Worm (Caenorhabditis elegans) whole organism, young adult: Measurements from ENCODE around the gene sid-2.

Source experiments
- B0336.3 ChIP-seq: fragments of 200-800 bp; sonication (Bioruptor generic); IDR thresholded peaks from 2 replicates; pipeline ENCODE4 v1.3.6; 2022; ENCODE audit warnings: missing genetic modification characterization, missing compliant biosample characterization
- C17E4.6 ChIP-seq: fragments of 200-800 bp; sonication (Bioruptor generic); IDR thresholded peaks from 2 replicates; pipeline ENCODE4 v1.3.6; 2022; ENCODE audit warnings: missing genetic modification reagents, missing genetic modification characterization, missing compliant biosample characterization
- F33H1.4 ChIP-seq: fragments of 200-800 bp; sonication (Bioruptor generic); IDR thresholded peaks from 2 replicates; pipeline ENCODE4 v1.3.6; 2022; ENCODE audit warnings: missing genetic modification reagents, missing genetic modification characterization, missing compliant biosample characterization
- K11D2.4 ChIP-seq: fragments of 200-800 bp; sonication (Bioruptor generic); IDR thresholded peaks from 2 replicates; pipeline ENCODE4 v1.3.6; 2022; ENCODE audit warnings: missing genetic modification reagents, missing genetic modification characterization, missing compliant biosample characterization
- T26A5.8 ChIP-seq: sonication (generic microtip); optimal IDR thresholded peaks from 2 replicates; lab custom pipeline; 2016; ENCODE audit warnings: missing genetic modification characterization, missing compliant biosample characterization
- Y53F4B.3 ChIP-seq: fragments of 200-800 bp; sonication (Bioruptor generic); IDR thresholded peaks from 2 replicates; pipeline ENCODE4 v1.3.6; 2022; ENCODE audit warnings: missing genetic modification reagents, missing genetic modification characterization, missing compliant biosample characterization
- Y53G8AR.9 ChIP-seq: fragments of 200-800 bp; sonication (Bioruptor generic); conservative IDR thresholded peaks from 2 replicates; pipeline ENCODE4 v1.3.6; 2022; ENCODE audit warnings: missing genetic modification reagents, missing genetic modification characterization, missing compliant biosample characterization
- aptf-2 ChIP-seq: fragments of 200-800 bp; sonication (Bioruptor generic); conservative IDR thresholded peaks from 2 replicates; pipeline ENCODE4 v1.3.6; 2022; ENCODE audit warnings: missing genetic modification reagents, missing genetic modification characterization, missing compliant biosample characterization
- athp-1 ChIP-seq: sonication (generic microtip); optimal IDR thresholded peaks from 2 replicates; lab custom pipeline; 2017; ENCODE audit warnings: mild to moderate bottlenecking, missing genetic modification characterization, missing compliant biosample characterization
- bed-2 ChIP-seq: fragments of 200-800 bp; sonication (Bioruptor generic); IDR thresholded peaks from 2 replicates; pipeline ENCODE4 v1.3.6; 2022; ENCODE audit warnings: missing genetic modification reagents, missing genetic modification characterization, missing compliant biosample characterization
- die-1 ChIP-seq: sonication (generic microtip); optimal IDR thresholded peaks from 2 replicates; lab custom pipeline; 2016; ENCODE audit warnings: missing genotype, mild to moderate bottlenecking, missing genetic modification characterization, missing compliant biosample characterization
- dox-1 ChIP-seq: fragments of 200-800 bp; sonication (Bioruptor generic); IDR thresholded peaks from 2 replicates; pipeline ENCODE4 v1.3.6; 2022; ENCODE audit warnings: missing genetic modification reagents, missing genetic modification characterization, missing compliant biosample characterization
- efl-1 ChIP-seq: fragments of 150-350 bp; optimal IDR thresholded peaks from 2 replicates; lab custom pipeline; 2014; ENCODE audit warnings: missing biosample characterization, missing genetic modification reagents, missing genetic modification characterization
- egrh-3 ChIP-seq: fragments of 200-800 bp; sonication (Bioruptor generic); IDR thresholded peaks from 2 replicates; pipeline ENCODE4 v1.3.6; 2022; ENCODE audit warnings: missing genetic modification reagents, missing genetic modification characterization, missing compliant biosample characterization
- ekl-4 ChIP-seq: fragments of 200-800 bp; sonication (Bioruptor generic); IDR thresholded peaks from 2 replicates; pipeline ENCODE4 v1.3.6; 2022; ENCODE audit warnings: missing genetic modification reagents, missing genetic modification characterization, missing compliant biosample characterization
- hmg-1.2 ChIP-seq: fragments of 200-800 bp; sonication (Bioruptor generic); IDR thresholded peaks from 2 replicates; pipeline ENCODE4 v1.3.6; 2022; ENCODE audit warnings: missing genetic modification reagents, missing genetic modification characterization, missing compliant biosample characterization
- hmg-20 ChIP-seq: fragments of 200-800 bp; sonication (Bioruptor generic); IDR thresholded peaks from 2 replicates; pipeline ENCODE4 v1.3.6; 2022; ENCODE audit warnings: missing genetic modification reagents, missing genetic modification characterization, missing compliant biosample characterization
- let-526 ChIP-seq: fragments of 200-800 bp; sonication (Bioruptor generic); IDR thresholded peaks from 2 replicates; pipeline ENCODE4 v1.3.6; 2022; ENCODE audit warnings: missing genetic modification reagents, missing genetic modification characterization, missing compliant biosample characterization
- let-607 ChIP-seq, 2 experiments: fragments of 200-800 bp in 1 of 2; sonication (Bioruptor generic) in 1 of 2; sonication (generic microtip) in 1 of 2; optimal IDR thresholded peaks; 2 replicates each; lab custom pipeline; 2016 to 2018; ENCODE audit warnings: mild to moderate bottlenecking in 2 of 2, missing compliant biosample characterization in 2 of 2, missing genetic modification characterization in 2 of 2, moderate library complexity in 2 of 2, missing genotype in 1 of 2
- lin-40 ChIP-seq: sonication (generic microtip); optimal IDR thresholded peaks from 2 replicates; lab custom pipeline; 2016; ENCODE audit warnings: missing genetic modification characterization, mild to moderate bottlenecking, missing compliant biosample characterization, missing genotype, missing genetic modification reagents
- lir-1 ChIP-seq: fragments of 200-800 bp; sonication (Bioruptor generic); conservative IDR thresholded peaks from 2 replicates; pipeline ENCODE4 v1.3.6; 2022; ENCODE audit warnings: missing genetic modification reagents, missing genetic modification characterization, missing compliant biosample characterization
- lsl-1 ChIP-seq: fragments of 200-800 bp; sonication (Bioruptor generic); optimal IDR thresholded peaks from 2 replicates; lab custom pipeline; 2018; ENCODE audit warnings: mild to moderate bottlenecking, missing genetic modification characterization, moderate library complexity, missing compliant biosample characterization
- madf-8 ChIP-seq: fragments of 200-800 bp; sonication (Bioruptor generic); conservative IDR thresholded peaks from 2 replicates; pipeline ENCODE4 v1.3.6; 2022; ENCODE audit warnings: missing genetic modification reagents, missing genetic modification characterization, missing compliant biosample characterization
- mxl-1 ChIP-seq: sonication (generic microtip); optimal IDR thresholded peaks from 2 replicates; lab custom pipeline; 2016; ENCODE audit warnings: missing genetic modification characterization, missing compliant biosample characterization
- nfyb-1 ChIP-seq: fragments of 200-800 bp; sonication (Bioruptor generic); IDR thresholded peaks from 2 replicates; pipeline ENCODE4 v1.3.6; 2022; ENCODE audit warnings: missing genetic modification reagents, missing genetic modification characterization, missing compliant biosample characterization
- nhr-27 ChIP-seq: fragments of 200-800 bp; sonication (Bioruptor generic); optimal IDR thresholded peaks from 2 replicates; lab custom pipeline; 2018; ENCODE audit warnings: mild to moderate bottlenecking, missing genetic modification characterization, moderate library complexity, missing compliant biosample characterization
- nhr-80 ChIP-seq: sonication (generic microtip); optimal IDR thresholded peaks from 2 replicates; lab custom pipeline; 2016; ENCODE audit warnings: missing genetic modification characterization, missing compliant biosample characterization
- pbrm-1 ChIP-seq: fragments of 200-800 bp; sonication (Bioruptor generic); IDR thresholded peaks from 2 replicates; pipeline ENCODE4 v1.3.6; 2022; ENCODE audit warnings: missing genetic modification reagents, missing genetic modification characterization, missing compliant biosample characterization
- rcor-1 ChIP-seq: fragments of 200-800 bp; sonication (Bioruptor generic); IDR thresholded peaks from 2 replicates; pipeline ENCODE4 v1.3.6; 2022; ENCODE audit warnings: missing genetic modification reagents, missing genetic modification characterization, missing compliant biosample characterization
- rec-8 ChIP-seq, 2 experiments: sonication (generic microtip); optimal IDR thresholded peaks; 2 replicates each; lab custom pipeline; 2016; ENCODE audit warnings: mild to moderate bottlenecking in 2 of 2, missing genetic modification characterization in 2 of 2, missing genetic modification reagents in 2 of 2, missing genotype in 2 of 2, missing biosample characterization in 1 of 2, missing compliant biosample characterization in 1 of 2, moderate library complexity in 1 of 2
- sdz-38 ChIP-seq: sonication (generic microtip); optimal IDR thresholded peaks from 2 replicates; lab custom pipeline; 2016; ENCODE audit warnings: missing genotype, missing genetic modification characterization, missing compliant biosample characterization
- somi-1 ChIP-seq: fragments of 200-800 bp; sonication (Bioruptor generic); optimal IDR thresholded peaks from 2 replicates; lab custom pipeline; 2018; ENCODE audit warnings: mild to moderate bottlenecking, missing genetic modification characterization, missing compliant biosample characterization
- sptf-2 ChIP-seq: fragments of 200-800 bp; sonication (Bioruptor generic); optimal IDR thresholded peaks from 2 replicates; lab custom pipeline; 2018; ENCODE audit warnings: mild to moderate bottlenecking, missing genetic modification characterization, missing compliant biosample characterization
- tbp1 ChIP-seq: fragments of 200-800 bp; sonication (Bioruptor generic); optimal IDR thresholded peaks from 2 replicates; lab custom pipeline; 2018; ENCODE audit warnings: mild to moderate bottlenecking, missing genetic modification characterization, missing compliant biosample characterization
- tbx-9 ChIP-seq: sonication (generic microtip); optimal IDR thresholded peaks from 2 replicates; lab custom pipeline; 2016; ENCODE audit warnings: borderline replicate concordance, missing genetic modification characterization, inconsistent platforms, missing compliant biosample characterization
- unc-130 ChIP-seq: sonication (generic microtip); optimal IDR thresholded peaks from 2 replicates; lab custom pipeline; 2016; ENCODE audit warnings: missing genetic modification reagents, missing genetic modification characterization, missing compliant biosample characterization
- unc-62 ChIP-seq: fragments of 150-350 bp; optimal IDR thresholded peaks from 2 replicates; lab custom pipeline; 2014; ENCODE audit warnings: missing biosample characterization, missing genetic modification reagents, missing genetic modification characterization
- zfh-2 ChIP-seq: fragments of 200-800 bp; sonication (Bioruptor generic); conservative IDR thresholded peaks from 2 replicates; pipeline ENCODE4 v1.3.6; 2022; ENCODE audit warnings: missing genetic modification reagents, missing genetic modification characterization, missing compliant biosample characterization
- zim-3 ChIP-seq: sonication (generic microtip); optimal IDR thresholded peaks from 2 replicates; lab custom pipeline; 2017; ENCODE audit warnings: mild to moderate bottlenecking, missing genetic modification characterization, moderate library complexity, missing compliant biosample characterization
- ztf-18 ChIP-seq: sonication (generic microtip); optimal IDR thresholded peaks from 2 replicates; lab custom pipeline; 2016; ENCODE audit warnings: missing genotype, mild to moderate bottlenecking, missing genetic modification characterization, missing compliant biosample characterization
- ztf-25 ChIP-seq: fragments of 200-800 bp; sonication (Bioruptor generic); IDR thresholded peaks from 2 replicates; pipeline ENCODE4 v1.3.6; 2022; ENCODE audit warnings: missing genetic modification reagents, missing genetic modification characterization, missing compliant biosample characterization
- ztf-26 ChIP-seq: sonication (generic microtip); optimal IDR thresholded peaks from 2 replicates; lab custom pipeline; 2017; ENCODE audit warnings: missing genetic modification characterization, missing compliant biosample characterization

Gene sid-2

ce11 chrIII:13701691-13702090 is 22.4 kb downstream of the sid-2 start, which contains the start of gene lit-1:
lit-1 (plus strand) TSS chrIII:13701991.
- no peak for TF ChIP-seq tbx-9 (tag; lab: Kevin White, UChicago)
- TF ChIP-seq zim-3 (tag; lab: Kevin White, UChicago): no peak
- TF ChIP-seq rcor-1 (GFP tag; lab: Robert Waterston, UW): no peak
- no peak for TF ChIP-seq T26A5.8 (tag; lab: Kevin White, UChicago)
- TF ChIP-seq aptf-2 (GFP tag; lab: Robert Waterston, UW): no peak
- TF ChIP-seq rec-8 (tag; optimal IDR thresholded peaks at IDR 0.05; lab: Kevin White, UChicago): no peak
- TF ChIP-seq madf-8 (GFP tag; lab: Robert Waterston, UW): no peak
- TF ChIP-seq Y53F4B.3 (GFP tag; lab: Robert Waterston, UW): no peak
- TF ChIP-seq bed-2 (GFP tag; lab: Robert Waterston, UW): no peak
- TF ChIP-seq K11D2.4: no peak

ce11 chrIII:13708415-13708814 is 29.2 kb downstream of the sid-2 start:
- TF ChIP-seq C17E4.6 (GFP tag; lab: Robert Waterston, UW) (no peak), hmg-20 (GFP tag; lab: Robert Waterston, UW) (no peak), efl-1 (GFP tag; lab: Kevin White, UChicago) (no peak), ekl-4 (GFP tag; lab: Robert Waterston, UW) (no peak), lir-1 (GFP tag; lab: Robert Waterston, UW) (no peak), nhr-27 (tag; lab: Kevin White, UChicago) (no peak), nfyb-1 (GFP tag; lab: Robert Waterston, UW) (peak; percentile 31; the same call in 1 of the 2 replicates), hmg-1.2 (GFP tag; lab: Robert Waterston, UW) (no peak)

- TF ChIP-seq unc-130: no peak
- TF ChIP-seq ztf-26 (tag; lab: Kevin White, UChicago): peak; percentile 8
- no peak for TF ChIP-seq K11D2.4
Observed at ce11 chrIII:13709122-13709521, 29.9 kb downstream of the sid-2 start.

ce11 chrIII:13710666-13711065 is 31.4 kb downstream of the sid-2 start:
- no peak for TF ChIP-seq ztf-25
- no peak for TF ChIP-seq let-526 (GFP tag; lab: Robert Waterston, UW)
- TF ChIP-seq tbp1 (GFP tag; lab: Kevin White, UChicago): no peak
- TF ChIP-seq F33H1.4 (GFP tag; lab: Robert Waterston, UW): no peak
- no peak for TF ChIP-seq Y53F4B.3 (GFP tag; lab: Robert Waterston, UW)
- TF ChIP-seq, all 124 proteins: peak for 0

- no peak for TF ChIP-seq B0336.3 (GFP tag; lab: Robert Waterston, UW)
- TF ChIP-seq athp-1 (tag; lab: Kevin White, UChicago): no peak
- 0 out of 2 replicates have a peak, but pooled peaks have one; percentile 39 for TF ChIP-seq dox-1
- TF ChIP-seq sdz-38: no peak
- 0 out of 2 replicates have a peak, but pooled peaks have one; percentile 19 for TF ChIP-seq egrh-3 (GFP tag; lab: Robert Waterston, UW)
- no peak for TF ChIP-seq somi-1 (GFP tag; lab: Kevin White, UChicago)
- TF ChIP-seq lin-40 (tag; lab: Kevin White, UChicago): no peak
- TF ChIP-seq die-1 (tag; lab: Kevin White, UChicago): no peak
- TF ChIP-seq ztf-26 (tag; lab: Kevin White, UChicago): no peak
- TF ChIP-seq lsl-1 (GFP tag; lab: Kevin White, UChicago): no peak
- no peak for TF ChIP-seq Y53G8AR.9
- no peak for TF ChIP-seq zim-3 (tag; lab: Kevin White, UChicago)
- no peak for TF ChIP-seq madf-8 (GFP tag; lab: Robert Waterston, UW)
- 0 out of 2 replicates have a peak, but pooled peaks have one; percentile 28 for TF ChIP-seq pbrm-1 (GFP tag; lab: Robert Waterston, UW)
- peak; percentile 84 for TF ChIP-seq hmg-1.2 (GFP tag; lab: Robert Waterston, UW)
- TF ChIP-seq unc-62 (GFP tag; lab: Kevin White, UChicago): no peak
- no peak for TF ChIP-seq sptf-2
- peak; percentile 91 for TF ChIP-seq zfh-2 (GFP tag; lab: Robert Waterston, UW)
- no peak for TF ChIP-seq ztf-18 (tag; lab: Kevin White, UChicago)
- no peak for TF ChIP-seq mxl-1 (tag; lab: Kevin White, UChicago)
- no peak for TF ChIP-seq T26A5.8 (tag; lab: Kevin White, UChicago)
- peak; percentile 20 for TF ChIP-seq nhr-80 (tag; lab: Kevin White, UChicago)
- no peak for TF ChIP-seq let-607 (tag; optimal IDR thresholded peaks at IDR 0.05; lab: Kevin White, UChicago)
Observed at ce11 chrIII:13712854-13713293, 33.6 kb downstream of the sid-2 start.
